Worm (Caenorhabditis elegans) whole organism, L1 larva: ENCODE results near the gene trp-1.
A peak's percentile ranks its signal among the peaks of the same experiment; 100 is the strongest.

Experiments
- C04F5.9 ChIP-seq: sonication (generic microtip); optimal IDR thresholded peaks from 2 replicates; lab custom pipeline; 2016; ENCODE audit warnings: missing genetic modification characterization, missing compliant biosample characterization
- F16B12.6 ChIP-seq: fragments of 150-350 bp; optimal IDR thresholded peaks from 2 replicates; lab custom pipeline; 2014; ENCODE audit warnings: missing biosample characterization, missing genetic modification characterization
- blmp-1 ChIP-seq: fragments of 150-350 bp; optimal IDR thresholded peaks from 2 replicates; lab custom pipeline; 2014; ENCODE audit warnings: missing biosample characterization, missing genetic modification characterization
- ceh-63 ChIP-seq: fragments of 200-800 bp; sonication (Bioruptor generic); optimal IDR thresholded peaks from 2 replicates; lab custom pipeline; 2018; ENCODE audit warnings: mild to moderate bottlenecking, missing genetic modification characterization, missing compliant biosample characterization
- ceh-8 ChIP-seq: fragments of 200-800 bp; sonication (Bioruptor generic); optimal IDR thresholded peaks from 2 replicates; lab custom pipeline; 2018; ENCODE audit warnings: mild to moderate bottlenecking, missing genetic modification characterization, moderate library complexity, missing compliant biosample characterization
- ceh-82 ChIP-seq, 3 experiments: fragments of 150-350 bp in 1 of 3; sonication (generic microtip) in 2 of 3; optimal IDR thresholded peaks; 2 replicates each; lab custom pipeline; 2014 to 2017; ENCODE audit warnings: missing biosample characterization in 3 of 3, missing genetic modification characterization in 3 of 3
- ceh-90 ChIP-seq: sonication (generic microtip); optimal IDR thresholded peaks from 2 replicates; lab custom pipeline; 2016; ENCODE audit warnings: missing genetic modification characterization, missing compliant biosample characterization
- dpl-1 ChIP-seq, 3 experiments: fragments of 150-350 bp in 2 of 3; sonication (generic microtip) in 1 of 3; optimal IDR thresholded peaks; 2 replicates each; lab custom pipeline; 2014 to 2017; ENCODE audit warnings: missing biosample characterization in 3 of 3, missing genetic modification characterization in 3 of 3, missing genetic modification reagents in 3 of 3
- efl-1 ChIP-seq, 4 experiments: fragments of 150-350 bp; optimal IDR thresholded peaks in 3 of 4; peaks in 1 of 4; 1 replicate in 1 of 4; 2 replicates in 3 of 4; lab custom pipeline; 2014; ENCODE audit warnings: missing biosample characterization in 2 of 4, missing genetic modification characterization in 2 of 4, missing genetic modification reagents in 2 of 4
- elt-2 ChIP-seq: sonication (generic microtip); optimal IDR thresholded peaks from 2 replicates; lab custom pipeline; 2016; ENCODE audit warnings: missing genetic modification characterization, mild to moderate bottlenecking, inconsistent platforms, missing compliant biosample characterization, missing genetic modification reagents
- elt-3 ChIP-seq, 6 experiments: fragments of 150-350 bp in 1 of 6; sonication (generic microtip); optimal IDR thresholded peaks; 2 replicates each; lab custom pipeline; 2017 to 2018; ENCODE audit warnings: missing biosample characterization in 6 of 6, missing genetic modification characterization in 6 of 6, inconsistent platforms in 1 of 6
- ets-5 ChIP-seq: fragments of 200-800 bp; sonication (Bioruptor generic); IDR thresholded peaks from 2 replicates; pipeline ENCODE4 v1.3.6; 2022; ENCODE audit warnings: missing genetic modification characterization, missing compliant biosample characterization
- fkh-10 ChIP-seq: sonication (generic microtip); optimal IDR thresholded peaks from 2 replicates; lab custom pipeline; 2017; ENCODE audit warnings: missing biosample characterization, missing genetic modification reagents, missing genetic modification characterization
- fkh-8 ChIP-seq: sonication (generic microtip); optimal IDR thresholded peaks from 2 replicates; lab custom pipeline; 2016; ENCODE audit warnings: mild to moderate bottlenecking, missing genetic modification characterization, missing compliant biosample characterization
- fos-1 ChIP-seq: fragments of 150-350 bp; optimal IDR thresholded peaks from 2 replicates; lab custom pipeline; 2014; ENCODE audit warnings: missing biosample characterization, missing genetic modification characterization
- hlh-17 ChIP-seq: fragments of 200-800 bp; sonication (Bioruptor generic); optimal IDR thresholded peaks from 2 replicates; lab custom pipeline; 2018; ENCODE audit warnings: missing genetic modification characterization, mild to moderate bottlenecking, missing compliant biosample characterization, moderate library complexity, borderline replicate concordance
- lin-14 ChIP-seq: fragments of 200-800 bp; sonication (Bioruptor generic); optimal IDR thresholded peaks from 2 replicates; lab custom pipeline; 2018; ENCODE audit warnings: mild to moderate bottlenecking, missing genetic modification characterization, moderate library complexity, missing compliant biosample characterization
- lin-15B ChIP-seq: fragments of 150-350 bp; sonication (generic microtip); optimal IDR thresholded peaks from 3 replicates; lab custom pipeline; 2014; ENCODE audit warnings: missing biosample characterization, missing genetic modification characterization
- lin-35 ChIP-seq, 2 experiments: fragments of 150-350 bp; optimal IDR thresholded peaks; 2 replicates each; lab custom pipeline; 2014; ENCODE audit warnings: missing biosample characterization in 2 of 2, missing genetic modification characterization in 2 of 2, missing genetic modification reagents in 2 of 2
- lin-39 ChIP-seq: fragments of 150-350 bp; optimal IDR thresholded peaks from 2 replicates; lab custom pipeline; 2014; ENCODE audit warnings: missing biosample characterization, missing genetic modification reagents, missing genetic modification characterization
- mab-9 ChIP-seq: fragments of 200-800 bp; sonication (Bioruptor generic); IDR thresholded peaks from 2 replicates; pipeline ENCODE4 v1.3.6; 2022; ENCODE audit warnings: missing genetic modification reagents, missing genetic modification characterization, missing compliant biosample characterization
- mep-1 ChIP-seq: fragments of 150-350 bp; optimal IDR thresholded peaks from 2 replicates; lab custom pipeline; 2014; ENCODE audit warnings: missing biosample characterization, missing genetic modification characterization
- nhr-12 ChIP-seq: sonication (generic microtip); optimal IDR thresholded peaks from 2 replicates; lab custom pipeline; 2017; ENCODE audit warnings: missing biosample characterization, missing genetic modification characterization
- nhr-20 ChIP-seq: sonication (generic microtip); optimal IDR thresholded peaks from 2 replicates; lab custom pipeline; 2016; ENCODE audit warnings: mild to moderate bottlenecking, missing genetic modification characterization, missing compliant biosample characterization
- nhr-237 ChIP-seq: fragments of 150-350 bp; optimal IDR thresholded peaks from 2 replicates; lab custom pipeline; 2014; ENCODE audit warnings: missing biosample characterization, missing genetic modification characterization
- nhr-47 ChIP-seq: sonication (generic microtip); optimal IDR thresholded peaks from 2 replicates; lab custom pipeline; 2016; ENCODE audit warnings: mild to moderate bottlenecking, missing genetic modification characterization, moderate library complexity, missing compliant biosample characterization
- nhr-77 ChIP-seq: fragments of 150-350 bp; optimal IDR thresholded peaks from 2 replicates; lab custom pipeline; 2014; ENCODE audit warnings: missing biosample characterization, missing genetic modification characterization
- nhr-85 ChIP-seq: sonication (generic microtip); peaks from one replicate; lab custom pipeline; 2016; ENCODE audit warnings: missing genetic modification characterization, inconsistent platforms, missing compliant biosample characterization
- skn-1 ChIP-seq: fragments of 150-350 bp; optimal IDR thresholded peaks from 2 replicates; lab custom pipeline; 2014; ENCODE audit warnings: missing biosample characterization, missing genetic modification characterization
- sox-4 ChIP-seq: sonication (generic microtip); optimal IDR thresholded peaks from 2 replicates; lab custom pipeline; 2016; ENCODE audit warnings: missing genetic modification characterization, missing compliant biosample characterization
- tbx-2 ChIP-seq: sonication (generic microtip); optimal IDR thresholded peaks from 2 replicates; lab custom pipeline; 2016; ENCODE audit warnings: missing genetic modification characterization, missing compliant biosample characterization
- unc-130 ChIP-seq: fragments of 150-350 bp; optimal IDR thresholded peaks from 2 replicates; lab custom pipeline; 2017; ENCODE audit warnings: missing biosample characterization, missing genetic modification characterization, inconsistent platforms
- unc-30 ChIP-seq: sonication (generic microtip); optimal IDR thresholded peaks from 2 replicates; lab custom pipeline; 2017; ENCODE audit warnings: missing biosample characterization, missing genetic modification characterization
- xbp-1 ChIP-seq: sonication (generic microtip); optimal IDR thresholded peaks from 2 replicates; lab custom pipeline; 2016; ENCODE audit warnings: missing genetic modification characterization, missing compliant biosample characterization
- ztf-4 ChIP-seq: fragments of 150-350 bp; optimal IDR thresholded peaks from 2 replicates; lab custom pipeline; 2014; ENCODE audit warnings: missing biosample characterization, missing genetic modification characterization

trp-1 gene

DNA sequence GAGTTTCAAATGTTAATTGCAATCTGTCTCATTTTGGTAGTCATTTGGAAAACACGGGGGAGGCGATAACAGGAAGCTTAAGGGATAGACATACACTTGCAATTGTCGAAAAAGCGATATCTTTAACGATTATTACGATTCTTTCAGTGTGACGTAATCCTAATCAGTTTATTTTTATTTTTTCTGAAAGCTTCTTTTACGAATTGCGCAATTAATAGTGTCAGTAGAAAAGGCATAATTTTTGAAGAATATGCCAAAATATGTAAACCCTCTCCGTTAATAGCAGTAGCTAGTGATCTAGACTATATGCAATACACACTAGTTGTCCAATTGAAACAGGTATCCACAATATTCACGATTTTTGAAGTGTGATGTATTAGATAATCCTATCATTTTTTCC, 25.5 kb downstream of the trp-1 start:
- TF ChIP-seq C04F5.9 (tag; lab: Kevin White, UChicago) (no peak), nhr-77 (tag; lab: Kevin White, UChicago) (no peak), unc-30 (tag; lab: Kevin White, UChicago) (no peak), nhr-47 (tag; lab: Kevin White, UChicago) (no peak), lin-39 (no peak), tbx-2 (tag; lab: Kevin White, UChicago) (no peak)

DNA sequence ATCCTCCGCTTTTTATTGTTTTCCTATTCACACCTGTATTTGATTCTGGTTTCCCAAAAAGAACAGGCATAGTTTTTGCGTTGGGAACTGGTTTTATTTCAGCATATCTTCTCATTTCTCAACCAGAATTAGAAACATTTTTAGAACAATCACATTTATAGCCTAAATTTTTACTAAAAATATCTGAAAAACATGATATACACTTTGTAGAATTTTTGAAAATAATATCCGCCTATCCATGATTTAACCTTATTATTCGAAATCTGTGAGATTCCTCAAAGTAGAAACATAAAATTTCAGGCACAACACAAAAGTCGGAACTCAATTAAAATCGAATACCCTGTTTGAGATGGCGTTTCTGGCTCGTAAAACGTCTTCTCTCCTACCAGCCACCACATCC, 25.9 kb downstream of the trp-1 start, which contains the start of gene acdh-6:
Gene acdh-6 (plus strand): TSS at position 301 of the 400 bp plus-strand sequence.
- no peak for TF ChIP-seq ztf-4 (tag; lab: Kevin White, UChicago)
- TF ChIP-seq mab-9 (GFP tag; lab: Robert Waterston, UW), result no peak
- TF ChIP-seq fkh-8 (tag; lab: Kevin White, UChicago), result no peak
- no peak for TF ChIP-seq lin-39
- TF ChIP-seq lin-15B (tag; lab: Kevin White, UChicago), result no peak
- TF ChIP-seq ceh-82 (tag; optimal IDR thresholded peaks at IDR 0.05; lab: Kevin White, UChicago), result no peak

DNA sequence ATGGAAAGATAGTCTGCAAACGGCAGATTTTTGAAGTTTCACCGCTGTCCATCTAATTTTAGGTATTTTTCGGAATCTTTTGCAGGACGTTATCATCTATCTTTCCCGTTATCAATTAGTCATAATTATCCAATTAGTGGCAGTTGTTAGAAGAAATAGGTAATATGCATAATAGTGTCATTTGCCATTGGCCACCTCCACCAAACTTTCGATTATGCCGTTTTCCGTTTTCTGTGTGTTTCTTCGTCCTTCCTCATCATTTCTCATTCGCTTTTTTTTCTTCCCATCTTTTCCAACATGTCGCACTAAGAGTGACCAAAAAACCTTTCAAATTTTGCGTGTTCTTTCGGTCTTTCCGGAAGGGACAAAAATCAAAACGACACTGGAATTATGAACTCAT, 29.4 kb downstream of the trp-1 start:
- TF ChIP-seq nhr-237 (no peak), blmp-1 (tag; lab: Kevin White, UChicago) (peak; percentile 67), efl-1 (optimal IDR thresholded peaks at IDR 0.05; lab: Kevin White, UChicago) (no peak), efl-1 (GFP tag; optimal IDR thresholded peaks at IDR 0.05 in 1 of 2; lab: Kevin White, UChicago) (peak in 1 of 2 experiments; percentile 71), ceh-8 (GFP tag; lab: Kevin White, UChicago) (no peak)

- no peak for TF ChIP-seq ets-5 (GFP tag; lab: Robert Waterston, UW)
Measured at ce11 chrIII:8570289-8570688, 35.4 kb downstream of the trp-1 start.

- TF ChIP-seq lin-14 (GFP tag; lab: Kevin White, UChicago) (peak; percentile 32), elt-2 (tag; lab: Kevin White, UChicago) (no peak), blmp-1 (tag; lab: Kevin White, UChicago) (peak; percentile 91), mep-1 (tag; lab: Kevin White, UChicago) (peak; percentile 23), ceh-63 (GFP tag; lab: Kevin White, UChicago) (no peak)
Measured at ce11 chrIII:8571845-8572244, 36.9 kb downstream of the trp-1 start.

- TF ChIP-seq elt-3 (tag; optimal IDR thresholded peaks at IDR 0.05; lab: Kevin White, UChicago) (peak in 1 of 6 experiments; percentile 13), fkh-10 (GFP tag; lab: Kevin White, UChicago) (no peak)
Measured at ce11 chrIII:8573301-8573700, 38.4 kb downstream of the trp-1 start.

- no peak for TF ChIP-seq ceh-63 (GFP tag; lab: Kevin White, UChicago)
- TF ChIP-seq xbp-1 (tag; lab: Kevin White, UChicago), result no peak
- no peak for TF ChIP-seq dpl-1 (GFP tag; optimal IDR thresholded peaks at IDR 0.05; lab: Kevin White, UChicago)
- no peak for TF ChIP-seq nhr-77 (tag; lab: Kevin White, UChicago)
- no peak for TF ChIP-seq hlh-17 (GFP tag; lab: Kevin White, UChicago)
- no peak for TF ChIP-seq nhr-20 (tag; lab: Kevin White, UChicago)
- no peak for TF ChIP-seq tbx-2 (tag; lab: Kevin White, UChicago)
- no peak for TF ChIP-seq ceh-90
- TF ChIP-seq fos-1 (tag; lab: Kevin White, UChicago), result no peak
- no peak for TF ChIP-seq unc-130 (tag; lab: Kevin White, UChicago)
- TF ChIP-seq lin-35 (GFP tag; optimal IDR thresholded peaks at IDR 0.05; lab: Kevin White, UChicago), result no peak
- TF ChIP-seq sox-4 (tag; lab: Kevin White, UChicago), result no peak
- no peak for TF ChIP-seq F16B12.6 (tag; lab: Kevin White, UChicago)
- peak; percentile 58 for TF ChIP-seq nhr-85
- TF ChIP-seq blmp-1 (tag; lab: Kevin White, UChicago), result peak; percentile 8
- no peak for TF ChIP-seq nhr-12 (tag; lab: Kevin White, UChicago)
- no peak for TF ChIP-seq skn-1 (tag; lab: Kevin White, UChicago)
- TF ChIP-seq, all 84 proteins: peak for 2
Measured at ce11 chrIII:8573869-8574268, 38.9 kb downstream of the trp-1 start.
